Worm (Caenorhabditis elegans) whole organism, L4 larva: ENCODE data around the gene pgp-10.

Source experiments
- F10B5.3 ChIP-seq: sonication (generic microtip); optimal IDR thresholded peaks from 2 replicates; lab custom pipeline; 2016; ENCODE audit warnings: mild to moderate bottlenecking, missing genetic modification characterization, missing compliant biosample characterization
- F26F4.8 ChIP-seq: fragments of 200-800 bp; sonication (Bioruptor generic); conservative IDR thresholded peaks from 2 replicates; pipeline ENCODE4 v1.3.6; 2022; ENCODE audit warnings: missing genetic modification characterization, missing compliant biosample characterization
- F37D6.2 ChIP-seq: sonication (generic microtip); optimal IDR thresholded peaks from 2 replicates; lab custom pipeline; 2016; ENCODE audit warnings: mild to moderate bottlenecking, missing genetic modification characterization, missing compliant biosample characterization
- Y48G9A.11 ChIP-seq: fragments of 200-800 bp; sonication (Bioruptor generic); IDR thresholded peaks from 2 replicates; pipeline ENCODE4 v1.3.6; 2022; ENCODE audit warnings: missing genetic modification reagents, missing genetic modification characterization, missing compliant biosample characterization
- aha-1 ChIP-seq: fragments of 150-350 bp; peaks from one replicate; lab custom pipeline; 2014; ENCODE audit warnings: missing biosample characterization, missing genetic modification characterization
- aly-2 ChIP-seq: sonication (generic microtip); optimal IDR thresholded peaks from 2 replicates; lab custom pipeline; 2018; ENCODE audit warnings: missing biosample characterization, missing genetic modification characterization
- ceh-20 ChIP-seq: fragments of 200-800 bp; sonication (Bioruptor generic); IDR thresholded peaks from 2 replicates; pipeline ENCODE4 v1.3.6; 2022; ENCODE audit warnings: missing genetic modification reagents, missing genetic modification characterization, missing compliant biosample characterization
- ceh-28 ChIP-seq: fragments of 150-350 bp; optimal IDR thresholded peaks from 2 replicates; lab custom pipeline; 2014; ENCODE audit warnings: missing biosample characterization, missing genetic modification reagents, missing genetic modification characterization
- ceh-32 ChIP-seq: sonication (generic microtip); optimal IDR thresholded peaks from 2 replicates; lab custom pipeline; 2016; ENCODE audit warnings: mild to moderate bottlenecking, missing genetic modification characterization, missing compliant biosample characterization; ENCODE audit not compliant: poor library complexity
- ceh-82 ChIP-seq: sonication (generic microtip); optimal IDR thresholded peaks from 2 replicates; lab custom pipeline; 2017; ENCODE audit warnings: missing biosample characterization, missing genetic modification characterization
- ctbp-1 ChIP-seq: fragments of 200-800 bp; sonication (Bioruptor generic); IDR thresholded peaks from 2 replicates; pipeline ENCODE4 v1.3.6; 2022; ENCODE audit warnings: missing genetic modification reagents, missing genetic modification characterization, missing compliant biosample characterization
- daf-12 ChIP-seq: fragments of 150-350 bp; optimal IDR thresholded peaks from 2 replicates; lab custom pipeline; 2014; ENCODE audit warnings: missing biosample characterization, missing genetic modification reagents, missing genetic modification characterization
- daf-8 ChIP-seq: fragments of 200-800 bp; sonication (Bioruptor generic); IDR thresholded peaks from 2 replicates; pipeline ENCODE4 v1.3.6; 2022; ENCODE audit warnings: missing genetic modification characterization, missing compliant biosample characterization
- dmd-6 ChIP-seq: fragments of 200-800 bp; sonication (Bioruptor generic); IDR thresholded peaks from 2 replicates; pipeline ENCODE4 v1.3.6; 2022; ENCODE audit warnings: missing genetic modification reagents, missing genetic modification characterization, missing compliant biosample characterization
- dmd-8 ChIP-seq: fragments of 200-800 bp; sonication (Bioruptor generic); IDR thresholded peaks from 2 replicates; pipeline ENCODE4 v1.3.6; 2022; ENCODE audit warnings: missing genetic modification characterization, missing compliant biosample characterization
- dve-1 ChIP-seq: sonication (generic microtip); optimal IDR thresholded peaks from 2 replicates; lab custom pipeline; 2017; ENCODE audit warnings: antibody characterized with exemption, mild to moderate bottlenecking, missing genetic modification characterization, missing compliant biosample characterization; ENCODE audit not compliant: insufficient read depth
- hif-1 ChIP-seq, 2 experiments: sonication (generic microtip); optimal IDR thresholded peaks; 2 replicates each; lab custom pipeline; 2016 to 2017; ENCODE audit warnings: missing compliant biosample characterization in 2 of 2, missing genetic modification characterization in 2 of 2, missing genetic modification reagents in 2 of 2, missing genotype in 2 of 2, mild to moderate bottlenecking in 1 of 2
- hlh-11 ChIP-seq: fragments of 200-800 bp; sonication (Bioruptor generic); optimal IDR thresholded peaks from 2 replicates; lab custom pipeline; 2018; ENCODE audit warnings: mild to moderate bottlenecking, missing genetic modification characterization, missing compliant biosample characterization
- hlh-30 ChIP-seq: sonication (generic microtip); optimal IDR thresholded peaks from 2 replicates; lab custom pipeline; 2017; ENCODE audit warnings: antibody characterized with exemption, mild to moderate bottlenecking, missing genetic modification characterization, missing compliant biosample characterization; ENCODE audit not compliant: insufficient read depth
- hmg-1.1 ChIP-seq: fragments of 200-800 bp; sonication (Bioruptor generic); IDR thresholded peaks from 2 replicates; pipeline ENCODE4 v1.3.6; 2022; ENCODE audit warnings: missing genetic modification reagents, missing genetic modification characterization, missing compliant biosample characterization
- lin-1 ChIP-seq: fragments of 200-800 bp; sonication (Bioruptor generic); IDR thresholded peaks from 2 replicates; pipeline ENCODE4 v1.3.6; 2022; ENCODE audit warnings: missing genetic modification reagents, missing genetic modification characterization, missing compliant biosample characterization
- lin-13 ChIP-seq: fragments of 150-350 bp; optimal IDR thresholded peaks from 2 replicates; lab custom pipeline; 2014; ENCODE audit warnings: missing biosample characterization, missing genetic modification reagents, missing genetic modification characterization
- lin-29 ChIP-seq: fragments of 200-800 bp; sonication (Bioruptor generic); IDR thresholded peaks from 2 replicates; pipeline ENCODE4 v1.3.6; 2022; ENCODE audit warnings: missing genetic modification reagents, missing genetic modification characterization, missing compliant biosample characterization
- lin-38 ChIP-seq: fragments of 200-800 bp; sonication (Bioruptor generic); IDR thresholded peaks from 2 replicates; pipeline ENCODE4 v1.3.6; 2022; ENCODE audit warnings: missing genetic modification reagents, missing genetic modification characterization, missing compliant biosample characterization
- madf-5 ChIP-seq, 2 experiments: fragments of 200-800 bp; sonication (Bioruptor generic); IDR thresholded peaks; 2 replicates each; pipeline ENCODE4 v1.3.6; 2022; ENCODE audit warnings: missing compliant biosample characterization in 2 of 2, missing genetic modification characterization in 2 of 2
- madf-9 ChIP-seq: fragments of 200-800 bp; sonication (Bioruptor generic); conservative IDR thresholded peaks from 2 replicates; pipeline ENCODE4 v1.3.6; 2022; ENCODE audit warnings: missing genetic modification reagents, missing genetic modification characterization, missing compliant biosample characterization
- mep-1 ChIP-seq: fragments of 150-350 bp; sonication (generic microtip); optimal IDR thresholded peaks from 3 replicates; lab custom pipeline; 2014; ENCODE audit warnings: missing biosample characterization, missing genetic modification characterization
- mxl-3 ChIP-seq: fragments of 200-800 bp; sonication (Bioruptor generic); optimal IDR thresholded peaks from 2 replicates; lab custom pipeline; 2018; ENCODE audit warnings: mild to moderate bottlenecking, missing genetic modification characterization, missing compliant biosample characterization
- nhr-11 ChIP-seq: fragments of 150-350 bp; optimal IDR thresholded peaks from 2 replicates; lab custom pipeline; 2014; ENCODE audit warnings: missing biosample characterization, missing genetic modification characterization
- nhr-42 ChIP-seq: fragments of 200-800 bp; sonication (Bioruptor generic); IDR thresholded peaks from 2 replicates; pipeline ENCODE4 v1.3.6; 2022; ENCODE audit warnings: missing genetic modification characterization, missing compliant biosample characterization
- nhr-48 ChIP-seq: sonication (generic microtip); optimal IDR thresholded peaks from 2 replicates; lab custom pipeline; 2016; ENCODE audit warnings: mild to moderate bottlenecking, missing genetic modification characterization, missing compliant biosample characterization
- nhr-6 ChIP-seq: fragments of 150-350 bp; optimal IDR thresholded peaks from 2 replicates; lab custom pipeline; 2014; ENCODE audit warnings: missing biosample characterization, missing genetic modification characterization
- pqm-1 ChIP-seq: sonication (generic microtip); optimal IDR thresholded peaks from 2 replicates; lab custom pipeline; 2017; ENCODE audit warnings: missing biosample characterization, missing genetic modification characterization
- rbr-2 ChIP-seq: sonication (generic microtip); optimal IDR thresholded peaks from 2 replicates; lab custom pipeline; 2016; ENCODE audit warnings: missing genotype, missing genetic modification characterization, missing compliant biosample characterization
- saeg-2 ChIP-seq: fragments of 200-800 bp; sonication (Bioruptor generic); IDR thresholded peaks from 2 replicates; pipeline ENCODE4 v1.3.6; 2022; ENCODE audit warnings: missing genetic modification reagents, missing genetic modification characterization, missing compliant biosample characterization
- set-16 ChIP-seq: fragments of 200-800 bp; sonication (Bioruptor generic); IDR thresholded peaks from 2 replicates; pipeline ENCODE4 v1.3.6; 2022; ENCODE audit warnings: missing genetic modification reagents, missing genetic modification characterization, missing compliant biosample characterization
- spr-1 ChIP-seq: sonication (generic microtip); optimal IDR thresholded peaks from 2 replicates; lab custom pipeline; 2016; ENCODE audit warnings: mild to moderate bottlenecking, missing genetic modification characterization, missing compliant biosample characterization
- unc-130 ChIP-seq: sonication (generic microtip); optimal IDR thresholded peaks from 2 replicates; lab custom pipeline; 2016; ENCODE audit warnings: missing genetic modification reagents, missing genetic modification characterization, missing compliant biosample characterization
- unc-39 ChIP-seq: sonication (generic microtip); optimal IDR thresholded peaks from 2 replicates; lab custom pipeline; 2017; ENCODE audit warnings: missing biosample characterization, missing genetic modification characterization
- unc-62 ChIP-seq, 3 experiments: fragments of 150-350 bp in 1 of 3; sonication (generic microtip); optimal IDR thresholded peaks in 2 of 3; peaks in 1 of 3; 1 replicate in 1 of 3; 2 replicates in 2 of 3; lab custom pipeline; 2014 to 2017; ENCODE audit warnings: missing biosample characterization in 3 of 3, missing genetic modification characterization in 3 of 3, missing genetic modification reagents in 3 of 3, missing genotype in 1 of 3
- vab-7 ChIP-seq: fragments of 200-800 bp; sonication (Bioruptor generic); IDR thresholded peaks from 2 replicates; pipeline ENCODE4 v1.3.6; 2022; ENCODE audit warnings: missing genetic modification reagents, missing genetic modification characterization, missing compliant biosample characterization
- zag-1 ChIP-seq: fragments of 150-350 bp; optimal IDR thresholded peaks from 2 replicates; lab custom pipeline; 2014; ENCODE audit warnings: missing biosample characterization, missing genetic modification characterization
- zfp-3 ChIP-seq: fragments of 200-800 bp; sonication (Bioruptor generic); conservative IDR thresholded peaks from 2 replicates; pipeline ENCODE4 v1.3.6; 2022; ENCODE audit warnings: missing genetic modification reagents, missing genetic modification characterization, missing compliant biosample characterization
- zip-11 ChIP-seq: fragments of 200-800 bp; sonication (Bioruptor generic); IDR thresholded peaks from 2 replicates; pipeline ENCODE4 v1.3.6; 2022; ENCODE audit warnings: missing genetic modification characterization, missing compliant biosample characterization
- zip-2 ChIP-seq: fragments of 150-350 bp; optimal IDR thresholded peaks from 2 replicates; lab custom pipeline; 2014; ENCODE audit warnings: missing biosample characterization, missing genetic modification characterization
- ztf-7 ChIP-seq: fragments of 150-350 bp; optimal IDR thresholded peaks from 2 replicates; lab custom pipeline; 2014; ENCODE audit warnings: missing biosample characterization, missing genetic modification characterization

The pgp-10 gene

ce11 chrX:7176817-7177216, 18.0 kb downstream of the pgp-10 start (continued):
- TF ChIP-seq Y48G9A.11 (GFP tag; lab: Robert Waterston, UW) (peak; percentile 60), hlh-30 (peak; percentile 15), ceh-20 (GFP tag; lab: Robert Waterston, UW) (0 out of 2 replicates have a peak, but pooled peaks have one; percentile 22), aly-2 (no peak), lin-38 (no peak), lin-1 (GFP tag; lab: Robert Waterston, UW) (peak; percentile 21; the same call in 1 of the 2 replicates), vab-7 (GFP tag; lab: Robert Waterston, UW) (peak; percentile 46; the same call in 1 of the 2 replicates)

ce11 chrX:7177341-7177740, 18.5 kb downstream of the pgp-10 start, which contains the start of gene F43E12.1:
F43E12.1 (plus strand) TSS chrX:7177641.
- no peak for TF ChIP-seq mxl-3
- TF ChIP-seq dmd-8 (GFP tag; lab: Robert Waterston, UW) = no peak
- no peak for TF ChIP-seq nhr-11 (tag; lab: Kevin White, UChicago)
- TF ChIP-seq zfp-3 (GFP tag; lab: Robert Waterston, UW) = no peak
- TF ChIP-seq zip-2 (tag; lab: Kevin White, UChicago) = no peak

- TF ChIP-seq daf-12 (no peak), ceh-82 (tag; lab: Kevin White, UChicago) (no peak), F10B5.3 (tag; lab: Kevin White, UChicago) (peak; percentile 66), zip-11 (GFP tag; lab: Robert Waterston, UW) (no peak), hlh-30 (peak; percentile 87), spr-1 (tag; lab: Kevin White, UChicago) (peak; percentile 88), madf-9 (GFP tag; lab: Robert Waterston, UW) (peak; percentile 89), ztf-7 (tag; lab: Kevin White, UChicago) (peak; percentile 92), aly-2 (no peak), unc-130 (GFP tag; lab: Kevin White, UChicago) (no peak), pqm-1 (tag; lab: Kevin White, UChicago) (peak; percentile 41), mep-1 (peak; percentile 99), hif-1 (tag; optimal IDR thresholded peaks at IDR 0.05; lab: Kevin White, UChicago) (peak in 1 of 2 experiments; percentile 51), ceh-28 (peak; percentile 38), zip-2 (tag; lab: Kevin White, UChicago) (peak; percentile 86), set-16 (no peak), dmd-6 (peak; percentile 89), lin-13 (GFP tag; lab: Kevin White, UChicago) (peak; percentile 84), F37D6.2 (tag; lab: Kevin White, UChicago) (peak; percentile 86), nhr-11 (tag; lab: Kevin White, UChicago) (peak; percentile 75), daf-8 (GFP tag; lab: Robert Waterston, UW) (0 out of 2 replicates have a peak, but pooled peaks have one; percentile 16), hmg-1.1 (GFP tag; lab: Robert Waterston, UW) (peak; percentile 98), nhr-42 (GFP tag; lab: Robert Waterston, UW) (peak; percentile 97), lin-29 (GFP tag; lab: Robert Waterston, UW) (peak; percentile 90), madf-5 (GFP tag; IDR thresholded peaks at IDR 0.05; lab: Robert Waterston, UW) (no peak), hlh-11 (tag; lab: Kevin White, UChicago) (peak; percentile 93), unc-62 (GFP tag; optimal IDR thresholded peaks at IDR 0.05 in 1 of 2; lab: Kevin White, UChicago) (peak in 1 of 2 experiments; percentile 95), unc-62 (tag; optimal IDR thresholded peaks at IDR 0.05; lab: Kevin White, UChicago) (peak; percentile 64), unc-39 (tag; lab: Kevin White, UChicago) (no peak), dve-1 (peak; percentile 98), nhr-6 (peak; percentile 97), aha-1 (tag; lab: Kevin White, UChicago) (peak; percentile 86), F26F4.8 (GFP tag; lab: Robert Waterston, UW) (no peak), zag-1 (no peak), ctbp-1 (GFP tag; lab: Robert Waterston, UW) (no peak), ceh-32 (tag; lab: Kevin White, UChicago) (peak; percentile 49), lin-1 (GFP tag; lab: Robert Waterston, UW) (no peak; the same call in none of the 2 replicates), saeg-2 (GFP tag; lab: Robert Waterston, UW) (peak; percentile 81; the same call in 1 of the 2 replicates), dmd-8 (GFP tag; lab: Robert Waterston, UW) (no peak), mxl-3 (peak; percentile 90), rbr-2 (peak; percentile 94), nhr-48 (tag; lab: Kevin White, UChicago) (peak; percentile 83)
These were observed 22.8 kb downstream of the pgp-10 start for ce11 chrX:7181627-7182026.
